Worm (Caenorhabditis elegans) whole organism, L4 larva: ENCODE results near the gene srm-4.

Experiments used
- D1046.2 ChIP-seq: fragments of 200-800 bp; sonication (Bioruptor generic); IDR thresholded peaks from 2 replicates; pipeline ENCODE4 v1.3.6; 2022; ENCODE audit warnings: missing genetic modification characterization, missing compliant biosample characterization
- F26F4.8 ChIP-seq: fragments of 200-800 bp; sonication (Bioruptor generic); conservative IDR thresholded peaks from 2 replicates; pipeline ENCODE4 v1.3.6; 2022; ENCODE audit warnings: missing genetic modification characterization, missing compliant biosample characterization
- F37D6.2 ChIP-seq: sonication (generic microtip); optimal IDR thresholded peaks from 2 replicates; lab custom pipeline; 2016; ENCODE audit warnings: mild to moderate bottlenecking, missing genetic modification characterization, missing compliant biosample characterization
- F44E2.7 ChIP-seq: fragments of 200-800 bp; sonication (Bioruptor generic); IDR thresholded peaks from 2 replicates; pipeline ENCODE4 v2.1.2; 2022; ENCODE audit warnings: missing genetic modification characterization, missing compliant biosample characterization
- arid-1 ChIP-seq: fragments of 200-800 bp; sonication (Bioruptor generic); conservative IDR thresholded peaks from 2 replicates; pipeline ENCODE4 v1.3.6; 2022; ENCODE audit warnings: missing genetic modification reagents, missing genetic modification characterization, missing compliant biosample characterization
- daf-12 ChIP-seq: fragments of 150-350 bp; optimal IDR thresholded peaks from 2 replicates; lab custom pipeline; 2014; ENCODE audit warnings: missing biosample characterization, missing genetic modification reagents, missing genetic modification characterization
- daf-16 ChIP-seq, 3 experiments: sonication (generic microtip); optimal IDR thresholded peaks; 2 replicates each; lab custom pipeline; 2016 to 2017; ENCODE audit warnings: missing genetic modification characterization in 3 of 3, missing genetic modification reagents in 3 of 3, mild to moderate bottlenecking in 2 of 3, missing compliant biosample characterization in 2 of 3, missing biosample characterization in 1 of 3, moderate library complexity in 1 of 3
- dmd-6 ChIP-seq: fragments of 200-800 bp; sonication (Bioruptor generic); IDR thresholded peaks from 2 replicates; pipeline ENCODE4 v1.3.6; 2022; ENCODE audit warnings: missing genetic modification reagents, missing genetic modification characterization, missing compliant biosample characterization
- dmd-8 ChIP-seq: fragments of 200-800 bp; sonication (Bioruptor generic); IDR thresholded peaks from 2 replicates; pipeline ENCODE4 v1.3.6; 2022; ENCODE audit warnings: missing genetic modification characterization, missing compliant biosample characterization
- dmd-9 ChIP-seq: fragments of 200-800 bp; sonication (Bioruptor generic); IDR thresholded peaks from 2 replicates; pipeline ENCODE4 v1.3.6; 2022; ENCODE audit warnings: missing genetic modification reagents, missing genetic modification characterization, missing compliant biosample characterization
- dve-1 ChIP-seq: sonication (generic microtip); optimal IDR thresholded peaks from 2 replicates; lab custom pipeline; 2017; ENCODE audit warnings: antibody characterized with exemption, mild to moderate bottlenecking, missing genetic modification characterization, missing compliant biosample characterization; ENCODE audit not compliant: insufficient read depth
- hlh-11 ChIP-seq: fragments of 200-800 bp; sonication (Bioruptor generic); optimal IDR thresholded peaks from 2 replicates; lab custom pipeline; 2018; ENCODE audit warnings: mild to moderate bottlenecking, missing genetic modification characterization, missing compliant biosample characterization
- hlh-30 ChIP-seq: sonication (generic microtip); optimal IDR thresholded peaks from 2 replicates; lab custom pipeline; 2017; ENCODE audit warnings: antibody characterized with exemption, mild to moderate bottlenecking, missing genetic modification characterization, missing compliant biosample characterization; ENCODE audit not compliant: insufficient read depth
- hmg-1.1 ChIP-seq: fragments of 200-800 bp; sonication (Bioruptor generic); IDR thresholded peaks from 2 replicates; pipeline ENCODE4 v1.3.6; 2022; ENCODE audit warnings: missing genetic modification reagents, missing genetic modification characterization, missing compliant biosample characterization
- jun-1 ChIP-seq: fragments of 150-350 bp; optimal IDR thresholded peaks from 2 replicates; lab custom pipeline; 2014; ENCODE audit warnings: missing biosample characterization, missing genetic modification reagents, missing genetic modification characterization
- lin-1 ChIP-seq: fragments of 200-800 bp; sonication (Bioruptor generic); IDR thresholded peaks from 2 replicates; pipeline ENCODE4 v1.3.6; 2022; ENCODE audit warnings: missing genetic modification reagents, missing genetic modification characterization, missing compliant biosample characterization
- lin-13 ChIP-seq: fragments of 150-350 bp; optimal IDR thresholded peaks from 2 replicates; lab custom pipeline; 2014; ENCODE audit warnings: missing biosample characterization, missing genetic modification reagents, missing genetic modification characterization
- lin-38 ChIP-seq: fragments of 200-800 bp; sonication (Bioruptor generic); IDR thresholded peaks from 2 replicates; pipeline ENCODE4 v1.3.6; 2022; ENCODE audit warnings: missing genetic modification reagents, missing genetic modification characterization, missing compliant biosample characterization
- lin-39 ChIP-seq: fragments of 150-350 bp; optimal IDR thresholded peaks from 2 replicates; lab custom pipeline; 2014; ENCODE audit warnings: missing biosample characterization, missing genetic modification reagents, missing genetic modification characterization
- lsy-2 ChIP-seq, 2 experiments: fragments of 150-350 bp in 1 of 2; sonication (generic microtip) in 1 of 2; optimal IDR thresholded peaks; 2 replicates each; lab custom pipeline; 2014 to 2017; ENCODE audit warnings: missing biosample characterization in 2 of 2, missing genetic modification characterization in 2 of 2
- madf-9 ChIP-seq: fragments of 200-800 bp; sonication (Bioruptor generic); conservative IDR thresholded peaks from 2 replicates; pipeline ENCODE4 v1.3.6; 2022; ENCODE audit warnings: missing genetic modification reagents, missing genetic modification characterization, missing compliant biosample characterization
- mdl-1 ChIP-seq, 2 experiments: fragments of 150-350 bp in 1 of 2; sonication (generic microtip) in 1 of 2; optimal IDR thresholded peaks; 2 replicates each; lab custom pipeline; 2014 to 2017; ENCODE audit warnings: missing biosample characterization in 2 of 2, missing genetic modification characterization in 2 of 2
- mep-1 ChIP-seq: fragments of 150-350 bp; sonication (generic microtip); optimal IDR thresholded peaks from 3 replicates; lab custom pipeline; 2014; ENCODE audit warnings: missing biosample characterization, missing genetic modification characterization
- mxl-3 ChIP-seq: fragments of 200-800 bp; sonication (Bioruptor generic); optimal IDR thresholded peaks from 2 replicates; lab custom pipeline; 2018; ENCODE audit warnings: mild to moderate bottlenecking, missing genetic modification characterization, missing compliant biosample characterization
- nhr-11 ChIP-seq: fragments of 150-350 bp; optimal IDR thresholded peaks from 2 replicates; lab custom pipeline; 2014; ENCODE audit warnings: missing biosample characterization, missing genetic modification characterization
- nhr-237 ChIP-seq: sonication (generic microtip); optimal IDR thresholded peaks from 2 replicates; lab custom pipeline; 2017; ENCODE audit warnings: missing biosample characterization, missing genetic modification characterization
- nhr-25 ChIP-seq: sonication (generic microtip); optimal IDR thresholded peaks from 2 replicates; lab custom pipeline; 2017; ENCODE audit warnings: missing genetic modification characterization, mild to moderate bottlenecking, missing compliant biosample characterization, antibody characterized with exemption, moderate library complexity, borderline replicate concordance; ENCODE audit not compliant: insufficient read depth
- nhr-28 ChIP-seq: fragments of 150-350 bp; optimal IDR thresholded peaks from 2 replicates; lab custom pipeline; 2014; ENCODE audit warnings: missing biosample characterization, missing genetic modification characterization
- nhr-6 ChIP-seq: fragments of 150-350 bp; optimal IDR thresholded peaks from 2 replicates; lab custom pipeline; 2014; ENCODE audit warnings: missing biosample characterization, missing genetic modification characterization
- nhr-76 ChIP-seq: fragments of 150-350 bp; optimal IDR thresholded peaks from 2 replicates; lab custom pipeline; 2014; ENCODE audit warnings: missing biosample characterization, missing genetic modification characterization
- pha-4 ChIP-seq, 2 experiments: fragments of 150-350 bp in 1 of 2; fragments of 200-800 bp in 1 of 2; sonication (Bioruptor generic) in 1 of 2; IDR thresholded peaks in 1 of 2; optimal IDR thresholded peaks in 1 of 2; 2 replicates each; pipeline versions ENCODE4 v1.3.6 to Lab custom; 2014 to 2022; ENCODE audit warnings: missing genetic modification characterization in 2 of 2, missing genetic modification reagents in 2 of 2, missing biosample characterization in 1 of 2, missing compliant biosample characterization in 1 of 2
- php-3 ChIP-seq: fragments of 200-800 bp; sonication (Bioruptor generic); IDR thresholded peaks from 2 replicates; pipeline ENCODE4 v1.3.6; 2022; ENCODE audit warnings: missing genetic modification reagents, missing genetic modification characterization, missing compliant biosample characterization
- pqm-1 ChIP-seq: sonication (generic microtip); optimal IDR thresholded peaks from 2 replicates; lab custom pipeline; 2017; ENCODE audit warnings: missing biosample characterization, missing genetic modification characterization
- rbr-2 ChIP-seq: sonication (generic microtip); optimal IDR thresholded peaks from 2 replicates; lab custom pipeline; 2016; ENCODE audit warnings: missing genotype, missing genetic modification characterization, missing compliant biosample characterization
- saeg-2 ChIP-seq: fragments of 200-800 bp; sonication (Bioruptor generic); IDR thresholded peaks from 2 replicates; pipeline ENCODE4 v1.3.6; 2022; ENCODE audit warnings: missing genetic modification reagents, missing genetic modification characterization, missing compliant biosample characterization
- set-16 ChIP-seq: fragments of 200-800 bp; sonication (Bioruptor generic); IDR thresholded peaks from 2 replicates; pipeline ENCODE4 v1.3.6; 2022; ENCODE audit warnings: missing genetic modification reagents, missing genetic modification characterization, missing compliant biosample characterization
- spr-1 ChIP-seq: sonication (generic microtip); optimal IDR thresholded peaks from 2 replicates; lab custom pipeline; 2016; ENCODE audit warnings: mild to moderate bottlenecking, missing genetic modification characterization, missing compliant biosample characterization
- unc-62 ChIP-seq, 3 experiments: fragments of 150-350 bp in 1 of 3; sonication (generic microtip); optimal IDR thresholded peaks in 2 of 3; peaks in 1 of 3; 1 replicate in 1 of 3; 2 replicates in 2 of 3; lab custom pipeline; 2014 to 2017; ENCODE audit warnings: missing biosample characterization in 3 of 3, missing genetic modification characterization in 3 of 3, missing genetic modification reagents in 3 of 3, missing genotype in 1 of 3
- vab-7 ChIP-seq: fragments of 200-800 bp; sonication (Bioruptor generic); IDR thresholded peaks from 2 replicates; pipeline ENCODE4 v1.3.6; 2022; ENCODE audit warnings: missing genetic modification reagents, missing genetic modification characterization, missing compliant biosample characterization

srm-4 gene

DNA sequence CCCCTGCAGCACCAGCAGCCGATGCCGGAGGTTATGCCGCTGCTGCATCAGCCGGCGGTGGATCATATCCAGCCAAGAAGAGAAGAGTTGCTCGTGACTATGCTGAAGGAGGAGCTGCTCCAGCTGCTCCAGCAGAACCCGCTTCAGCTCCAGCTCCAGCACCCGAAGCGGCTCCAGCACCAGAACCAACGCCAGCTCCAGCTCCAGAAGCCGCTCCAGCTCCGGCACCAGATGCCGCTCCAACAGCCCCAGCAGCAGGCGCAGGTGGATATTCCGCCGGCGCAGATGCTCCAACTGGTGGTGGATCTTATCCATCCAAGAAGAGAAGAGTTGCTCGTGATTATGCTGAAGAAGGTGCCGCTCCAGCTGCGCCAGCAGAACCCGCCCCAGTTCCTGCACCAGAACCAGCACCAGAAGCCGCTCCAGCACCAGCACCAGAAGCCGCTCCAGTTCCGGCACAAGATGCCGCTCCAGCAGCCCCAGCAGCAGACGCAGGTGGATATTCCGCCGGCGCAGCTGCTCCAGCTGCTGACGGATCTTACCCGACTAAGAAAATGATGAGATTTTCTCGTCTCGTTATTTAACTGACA lies 12.4 kb upstream of the srm-4 start (continued):
- TF ChIP-seq nhr-25 (tag; lab: Kevin White, UChicago) (no peak), pqm-1 (tag; lab: Kevin White, UChicago) (no peak), set-16 (GFP tag; lab: Robert Waterston, UW) (peak; percentile 99), dmd-8 (0 out of 2 replicates have a peak, but pooled peaks have one; percentile 33), nhr-76 (tag; lab: Kevin White, UChicago) (no peak)

DNA sequence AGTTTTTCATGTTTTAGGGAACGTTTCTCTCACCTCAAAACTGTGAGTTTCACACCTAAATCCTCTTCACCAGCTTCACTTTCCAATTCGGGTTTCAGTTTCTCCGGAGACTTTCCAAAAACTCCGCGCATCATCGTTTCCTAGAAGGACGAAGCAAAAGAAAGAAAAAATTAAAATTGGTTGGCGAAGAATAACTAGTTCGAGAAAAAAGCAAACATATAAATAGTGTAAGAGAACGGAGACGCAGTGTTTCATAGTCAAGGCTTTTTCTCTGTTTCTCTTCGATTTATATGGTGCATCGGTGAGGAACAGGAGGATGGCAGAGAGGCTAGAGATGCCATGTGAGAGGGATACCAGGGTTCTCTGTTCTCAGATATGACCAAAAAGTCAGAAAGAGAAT lies 10.5 kb upstream of the srm-4 start, which contains the start of gene F47B8.3:
Gene F47B8.3 (minus strand): TSS at position 261 of the 400 bp plus-strand sequence.
- peak in 1 of 2 experiments; percentile 49 for TF ChIP-seq lsy-2 (tag; optimal IDR thresholded peaks at IDR 0.05; lab: Kevin White, UChicago)
- TF ChIP-seq nhr-28 (tag; lab: Kevin White, UChicago): peak; percentile 50
- TF ChIP-seq F37D6.2: no peak
- no peak for TF ChIP-seq daf-16 (GFP tag; optimal IDR thresholded peaks at IDR 0.05; lab: Kevin White, UChicago)
- peak; percentile 9 for TF ChIP-seq daf-16 (tag; optimal IDR thresholded peaks at IDR 0.05; lab: Kevin White, UChicago)
- no peak for TF ChIP-seq madf-9 (GFP tag; lab: Robert Waterston, UW)
- peak; percentile 42 for TF ChIP-seq nhr-6 (tag; lab: Kevin White, UChicago)
- TF ChIP-seq arid-1 (GFP tag; lab: Robert Waterston, UW): no peak
- TF ChIP-seq nhr-25 (tag; lab: Kevin White, UChicago): no peak
- TF ChIP-seq hlh-30 (tag; lab: Kevin White, UChicago): peak; percentile 75
- TF ChIP-seq rbr-2: peak; percentile 19
- TF ChIP-seq nhr-11 (tag; lab: Kevin White, UChicago): no peak
- TF ChIP-seq php-3: no peak
- peak; percentile 48 for TF ChIP-seq hmg-1.1 (GFP tag; lab: Robert Waterston, UW)
- peak; percentile 3 for TF ChIP-seq dve-1 (tag; lab: Kevin White, UChicago)
- TF ChIP-seq mdl-1 (tag; optimal IDR thresholded peaks at IDR 0.05; lab: Kevin White, UChicago): peak in 1 of 2 experiments; percentile 70
- TF ChIP-seq mxl-3 (GFP tag; lab: Kevin White, UChicago): peak; percentile 12
- TF ChIP-seq hlh-11 (tag; lab: Kevin White, UChicago): peak; percentile 31
- TF ChIP-seq mep-1 (tag; lab: Kevin White, UChicago): peak; percentile 59
- TF ChIP-seq, all 104 proteins: peak for 12

DNA sequence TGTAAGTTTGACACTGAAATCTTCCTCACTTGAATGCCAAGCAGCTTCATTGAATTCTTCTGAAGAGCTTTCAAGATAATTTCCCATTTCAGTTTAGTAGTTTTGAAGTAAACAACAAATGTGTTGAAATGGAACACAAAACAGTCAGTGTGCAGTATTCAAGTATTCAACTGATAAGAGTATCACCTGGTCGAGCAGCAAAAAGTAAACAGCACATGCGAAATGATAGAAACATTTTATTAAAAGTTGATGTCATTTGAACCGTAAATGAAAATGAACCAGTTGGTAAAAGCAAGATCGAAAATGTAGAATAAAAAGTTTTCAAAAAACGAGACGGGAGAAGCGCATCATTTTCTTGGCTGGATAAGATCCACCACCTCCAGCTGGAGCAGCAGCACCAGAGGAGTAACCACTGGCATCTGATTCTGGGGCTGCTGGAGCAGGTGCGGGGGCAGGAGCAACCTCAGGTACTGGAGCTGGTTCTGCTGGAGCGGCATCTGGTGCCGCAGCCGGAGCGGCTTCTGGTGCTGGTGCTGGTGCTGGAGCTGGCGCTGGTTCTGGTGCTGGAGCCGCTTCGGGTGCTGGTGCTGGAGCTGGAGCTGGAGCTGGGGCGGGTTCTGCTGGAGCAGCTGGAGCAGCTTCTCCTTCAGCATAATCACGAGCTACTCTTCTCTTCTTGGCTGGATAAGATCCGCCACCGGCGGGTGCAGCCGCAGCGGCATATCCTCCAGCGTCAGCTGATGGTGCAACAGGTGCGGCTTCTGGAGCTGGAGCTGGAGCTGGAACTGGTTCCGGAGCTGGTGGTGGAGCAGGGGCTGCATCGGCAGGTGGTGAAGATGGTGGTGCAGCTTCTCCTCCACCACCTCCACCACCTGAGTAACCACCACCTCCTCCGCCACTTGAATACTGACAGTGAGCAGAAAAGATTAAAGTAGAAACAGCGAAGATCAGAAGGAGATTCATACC lies 8.4 kb upstream of the srm-4 start, which contains the start of the genes F47B8.4 and F47B8.18:
Gene F47B8.4 (minus strand): TSS at position 172 of the 966 bp plus-strand sequence.
Gene F47B8.18 (minus strand): TSS at position 963 of the 966 bp plus-strand sequence.
- TF ChIP-seq unc-62 (GFP tag; optimal IDR thresholded peaks at IDR 0.05 in 1 of 2; lab: Kevin White, UChicago) (peak in 1 of 2 experiments; percentile 96), unc-62 (tag; optimal IDR thresholded peaks at IDR 0.05; lab: Kevin White, UChicago) (no peak), lin-13 (GFP tag; lab: Kevin White, UChicago) (no peak), mdl-1 (tag; optimal IDR thresholded peaks at IDR 0.05; lab: Kevin White, UChicago) (peak in 1 of 2 experiments; percentile 53), jun-1 (tag; lab: Kevin White, UChicago) (no peak), daf-16 (GFP tag; optimal IDR thresholded peaks at IDR 0.05; lab: Kevin White, UChicago) (no peak), daf-16 (tag; optimal IDR thresholded peaks at IDR 0.05; lab: Kevin White, UChicago) (peak; percentile 99), hmg-1.1 (GFP tag; lab: Robert Waterston, UW) (no peak), set-16 (GFP tag; lab: Robert Waterston, UW) (peak; percentile 99), dmd-9 (GFP tag; lab: Robert Waterston, UW) (0 out of 2 replicates have a peak, but pooled peaks have one; percentile 33), pha-4 (GFP tag; IDR thresholded peaks at IDR 0.05; lab: Robert Waterston, UW) (peak; percentile 90; the same call in 1 of the 2 replicates), pha-4 (tag; optimal IDR thresholded peaks at IDR 0.05; lab: Kevin White, UChicago) (no peak), spr-1 (tag; lab: Kevin White, UChicago) (no peak), mep-1 (tag; lab: Kevin White, UChicago) (no peak), hlh-30 (tag; lab: Kevin White, UChicago) (peak; percentile 45), saeg-2 (GFP tag; lab: Robert Waterston, UW) (no peak), lin-39 (tag; lab: Kevin White, UChicago) (no peak), daf-12 (tag; lab: Kevin White, UChicago) (no peak), lin-38 (GFP tag; lab: Robert Waterston, UW) (no peak), nhr-237 (tag; lab: Kevin White, UChicago) (no peak), vab-7 (GFP tag; lab: Robert Waterston, UW) (0 out of 2 replicates have a peak, but pooled peaks have one; percentile 17), pqm-1 (tag; lab: Kevin White, UChicago) (peak; percentile 83), nhr-28 (tag; lab: Kevin White, UChicago) (peak; percentile 76), dmd-6 (GFP tag; lab: Robert Waterston, UW) (peak; percentile 44), F44E2.7 (GFP tag; lab: Robert Waterston, UW) (no peak), D1046.2 (GFP tag; lab: Robert Waterston, UW) (no peak), lin-1 (GFP tag; lab: Robert Waterston, UW) (no peak), F26F4.8 (GFP tag; lab: Robert Waterston, UW) (0 out of 2 replicates have a peak, but pooled peaks have one; percentile 3), mxl-3 (GFP tag; lab: Kevin White, UChicago) (peak; percentile 13)
